Worm (Caenorhabditis elegans) whole organism, early embryonic: ENCODE results near the gene F59A7.2.

ENCODE experiments used
- B0310.2 ChIP-seq: sonication (generic microtip); optimal IDR thresholded peaks from 2 replicates; lab custom pipeline; 2016; ENCODE audit warnings: mild to moderate bottlenecking, missing genetic modification characterization, missing compliant biosample characterization
- F13C5.2 ChIP-seq: sonication (generic microtip); optimal IDR thresholded peaks from 2 replicates; lab custom pipeline; 2017; ENCODE audit warnings: mild to moderate bottlenecking, missing genetic modification characterization, inconsistent platforms, missing compliant biosample characterization
- ama-1 ChIP-seq: fragments of 150-350 bp; optimal IDR thresholded peaks from 2 replicates; lab custom pipeline; 2014
- tbx-37 ChIP-seq: fragments of 200-800 bp; sonication (Bioruptor generic); conservative IDR thresholded peaks from 2 replicates; pipeline ENCODE4 v1.3.6; 2022; ENCODE audit warnings: missing genetic modification reagents, missing genetic modification characterization, missing compliant biosample characterization

ce11 chrV:2004229-2004628, 12.1 kb downstream of the F59A7.2 start, which contains the start of gene clec-206:
- TF ChIP-seq tbx-37 (no peak), ama-1 (lab: Kevin White, UChicago) (no peak), B0310.2 (tag; lab: Kevin White, UChicago) (no peak), F13C5.2 (tag; lab: Kevin White, UChicago) (no peak)
